Worm (Caenorhabditis elegans) whole organism, L1 larva: ENCODE data around the gene bca-1.
A peak's percentile ranks its signal among the peaks of the same experiment; 100 is the strongest.

Source experiments
- C04F5.9 ChIP-seq: sonication (generic microtip); optimal IDR thresholded peaks from 2 replicates; lab custom pipeline; 2016; ENCODE audit warnings: missing genetic modification characterization, missing compliant biosample characterization
- C16A3.4 ChIP-seq: fragments of 150-350 bp; optimal IDR thresholded peaks from 2 replicates; lab custom pipeline; 2014; ENCODE audit warnings: missing biosample characterization, missing genetic modification characterization
- F16B12.6 ChIP-seq: fragments of 150-350 bp; optimal IDR thresholded peaks from 2 replicates; lab custom pipeline; 2014; ENCODE audit warnings: missing biosample characterization, missing genetic modification characterization
- Y116A8C.19 ChIP-seq: sonication (generic microtip); optimal IDR thresholded peaks from 2 replicates; lab custom pipeline; 2016; ENCODE audit warnings: missing compliant biosample characterization, missing genetic modification characterization, borderline replicate concordance
- aha-1 ChIP-seq: fragments of 150-350 bp; optimal IDR thresholded peaks from 2 replicates; lab custom pipeline; 2014; ENCODE audit warnings: missing biosample characterization, missing genetic modification characterization
- ceh-63 ChIP-seq: fragments of 200-800 bp; sonication (Bioruptor generic); optimal IDR thresholded peaks from 2 replicates; lab custom pipeline; 2018; ENCODE audit warnings: mild to moderate bottlenecking, missing genetic modification characterization, missing compliant biosample characterization
- ceh-8 ChIP-seq: fragments of 200-800 bp; sonication (Bioruptor generic); optimal IDR thresholded peaks from 2 replicates; lab custom pipeline; 2018; ENCODE audit warnings: mild to moderate bottlenecking, missing genetic modification characterization, moderate library complexity, missing compliant biosample characterization
- ceh-88 ChIP-seq: fragments of 200-800 bp; sonication (Bioruptor generic); IDR thresholded peaks from 2 replicates; pipeline ENCODE4 v1.3.6; 2022; ENCODE audit warnings: missing genetic modification characterization, missing compliant biosample characterization
- ces-1 ChIP-seq: fragments of 150-350 bp; optimal IDR thresholded peaks from 2 replicates; lab custom pipeline; 2014; ENCODE audit warnings: missing biosample characterization, missing genetic modification reagents, missing genetic modification characterization
- dpl-1 ChIP-seq, 3 experiments: fragments of 150-350 bp in 2 of 3; sonication (generic microtip) in 1 of 3; optimal IDR thresholded peaks; 2 replicates each; lab custom pipeline; 2014 to 2017; ENCODE audit warnings: missing biosample characterization in 3 of 3, missing genetic modification characterization in 3 of 3, missing genetic modification reagents in 3 of 3
- efl-1 ChIP-seq, 4 experiments: fragments of 150-350 bp; optimal IDR thresholded peaks in 3 of 4; peaks in 1 of 4; 1 replicate in 1 of 4; 2 replicates in 3 of 4; lab custom pipeline; 2014; ENCODE audit warnings: missing biosample characterization in 2 of 4, missing genetic modification characterization in 2 of 4, missing genetic modification reagents in 2 of 4
- efl-3 ChIP-seq: fragments of 200-800 bp; sonication (Bioruptor generic); optimal IDR thresholded peaks from 2 replicates; lab custom pipeline; 2018; ENCODE audit warnings: mild to moderate bottlenecking, missing genetic modification characterization, missing compliant biosample characterization
- egl-13 ChIP-seq: sonication (generic microtip); optimal IDR thresholded peaks from 2 replicates; lab custom pipeline; 2016; ENCODE audit warnings: missing genotype, missing genetic modification reagents, missing genetic modification characterization, missing compliant biosample characterization
- elt-2 ChIP-seq: sonication (generic microtip); optimal IDR thresholded peaks from 2 replicates; lab custom pipeline; 2016; ENCODE audit warnings: missing genetic modification characterization, mild to moderate bottlenecking, inconsistent platforms, missing compliant biosample characterization, missing genetic modification reagents
- ets-5 ChIP-seq: fragments of 200-800 bp; sonication (Bioruptor generic); IDR thresholded peaks from 2 replicates; pipeline ENCODE4 v1.3.6; 2022; ENCODE audit warnings: missing genetic modification characterization, missing compliant biosample characterization
- fkh-4 ChIP-seq: sonication (generic microtip); optimal IDR thresholded peaks from 2 replicates; lab custom pipeline; 2016; ENCODE audit warnings: missing compliant biosample characterization, missing genetic modification characterization, borderline replicate concordance
- fkh-8 ChIP-seq: sonication (generic microtip); optimal IDR thresholded peaks from 2 replicates; lab custom pipeline; 2016; ENCODE audit warnings: mild to moderate bottlenecking, missing genetic modification characterization, missing compliant biosample characterization
- grh-1 ChIP-seq: fragments of 200-800 bp; sonication (Bioruptor generic); IDR thresholded peaks from 2 replicates; pipeline ENCODE4 v1.3.6; 2022; ENCODE audit warnings: missing genetic modification reagents, missing genetic modification characterization, missing compliant biosample characterization
- hlh-17 ChIP-seq: fragments of 200-800 bp; sonication (Bioruptor generic); optimal IDR thresholded peaks from 2 replicates; lab custom pipeline; 2018; ENCODE audit warnings: missing genetic modification characterization, mild to moderate bottlenecking, missing compliant biosample characterization, moderate library complexity, borderline replicate concordance
- hlh-4 ChIP-seq: sonication (generic microtip); optimal IDR thresholded peaks from 2 replicates; lab custom pipeline; 2016; ENCODE audit warnings: mild to moderate bottlenecking, missing genetic modification characterization, missing compliant biosample characterization
- hpl-2 ChIP-seq: fragments of 150-350 bp; optimal IDR thresholded peaks from 2 replicates; lab custom pipeline; 2014; ENCODE audit warnings: missing biosample characterization, missing genetic modification reagents, missing genetic modification characterization
- irx-1 ChIP-seq: sonication (generic microtip); optimal IDR thresholded peaks from 2 replicates; lab custom pipeline; 2016; ENCODE audit warnings: missing genetic modification characterization, missing compliant biosample characterization
- isw-1 ChIP-seq: fragments of 200-800 bp; sonication (Bioruptor generic); IDR thresholded peaks from 2 replicates; pipeline ENCODE4 v1.3.6; 2022; ENCODE audit warnings: missing genetic modification characterization, missing compliant biosample characterization
- lin-13 ChIP-seq: fragments of 150-350 bp; optimal IDR thresholded peaks from 2 replicates; lab custom pipeline; 2014; ENCODE audit warnings: missing biosample characterization, missing genetic modification reagents, missing genetic modification characterization
- lin-39 ChIP-seq: fragments of 150-350 bp; optimal IDR thresholded peaks from 2 replicates; lab custom pipeline; 2014; ENCODE audit warnings: missing biosample characterization, missing genetic modification reagents, missing genetic modification characterization
- mab-9 ChIP-seq: fragments of 200-800 bp; sonication (Bioruptor generic); IDR thresholded peaks from 2 replicates; pipeline ENCODE4 v1.3.6; 2022; ENCODE audit warnings: missing genetic modification reagents, missing genetic modification characterization, missing compliant biosample characterization
- mep-1 ChIP-seq: fragments of 150-350 bp; optimal IDR thresholded peaks from 2 replicates; lab custom pipeline; 2014; ENCODE audit warnings: missing biosample characterization, missing genetic modification characterization
- nhr-11 ChIP-seq: fragments of 150-350 bp; optimal IDR thresholded peaks from 2 replicates; lab custom pipeline; 2014; ENCODE audit warnings: missing biosample characterization, missing genetic modification characterization
- nhr-20 ChIP-seq: sonication (generic microtip); optimal IDR thresholded peaks from 2 replicates; lab custom pipeline; 2016; ENCODE audit warnings: mild to moderate bottlenecking, missing genetic modification characterization, missing compliant biosample characterization
- nhr-47 ChIP-seq: sonication (generic microtip); optimal IDR thresholded peaks from 2 replicates; lab custom pipeline; 2016; ENCODE audit warnings: mild to moderate bottlenecking, missing genetic modification characterization, moderate library complexity, missing compliant biosample characterization
- nhr-71 ChIP-seq: sonication (generic microtip); optimal IDR thresholded peaks from 2 replicates; lab custom pipeline; 2016; ENCODE audit warnings: mild to moderate bottlenecking, missing genetic modification characterization, moderate library complexity, missing compliant biosample characterization
- nhr-76 ChIP-seq: sonication (generic microtip); optimal IDR thresholded peaks from 2 replicates; lab custom pipeline; 2017; ENCODE audit warnings: missing biosample characterization, missing genetic modification characterization
- nhr-90 ChIP-seq: sonication (generic microtip); optimal IDR thresholded peaks from 2 replicates; lab custom pipeline; 2016; ENCODE audit warnings: mild to moderate bottlenecking, missing genetic modification characterization, missing compliant biosample characterization; ENCODE audit not compliant: poor library complexity
- pax-3 ChIP-seq: fragments of 200-800 bp; sonication (Bioruptor generic); optimal IDR thresholded peaks from 2 replicates; lab custom pipeline; 2018; ENCODE audit warnings: mild to moderate bottlenecking, missing genetic modification characterization, moderate library complexity, missing compliant biosample characterization
- pqm-1 ChIP-seq: sonication (generic microtip); optimal IDR thresholded peaks from 3 replicates; lab custom pipeline; 2017; ENCODE audit warnings: missing biosample characterization, missing genetic modification characterization
- rnt-1 ChIP-seq: sonication (generic microtip); optimal IDR thresholded peaks from 2 replicates; lab custom pipeline; 2016; ENCODE audit warnings: mild to moderate bottlenecking, missing genetic modification characterization, moderate library complexity, missing compliant biosample characterization
- snpc-4 ChIP-seq: fragments of 150-350 bp; optimal IDR thresholded peaks from 2 replicates; lab custom pipeline; 2014; ENCODE audit warnings: missing biosample characterization, missing genetic modification characterization
- sox-4 ChIP-seq: sonication (generic microtip); optimal IDR thresholded peaks from 2 replicates; lab custom pipeline; 2016; ENCODE audit warnings: missing genetic modification characterization, missing compliant biosample characterization
- sptf-1 ChIP-seq: fragments of 150-350 bp; optimal IDR thresholded peaks from 2 replicates; lab custom pipeline; 2014; ENCODE audit warnings: missing biosample characterization, missing genetic modification characterization
- swsn-7 ChIP-seq: sonication (generic microtip); optimal IDR thresholded peaks from 2 replicates; lab custom pipeline; 2016; ENCODE audit warnings: missing genetic modification characterization, missing compliant biosample characterization
- tlp-1 ChIP-seq: fragments of 150-350 bp; optimal IDR thresholded peaks from 2 replicates; lab custom pipeline; 2014; ENCODE audit warnings: missing biosample characterization, missing genetic modification characterization
- unc-130 ChIP-seq: fragments of 150-350 bp; optimal IDR thresholded peaks from 2 replicates; lab custom pipeline; 2017; ENCODE audit warnings: missing biosample characterization, missing genetic modification characterization, inconsistent platforms
- unc-86 ChIP-seq: sonication (generic microtip); optimal IDR thresholded peaks from 2 replicates; lab custom pipeline; 2016; ENCODE audit warnings: missing genetic modification characterization, missing compliant biosample characterization
- vab-15 ChIP-seq: sonication (generic microtip); optimal IDR thresholded peaks from 2 replicates; lab custom pipeline; 2017; ENCODE audit warnings: missing genotype, mild to moderate bottlenecking, missing genetic modification characterization, missing compliant biosample characterization
- xbp-1 ChIP-seq: sonication (generic microtip); optimal IDR thresholded peaks from 2 replicates; lab custom pipeline; 2016; ENCODE audit warnings: missing genetic modification characterization, missing compliant biosample characterization
- zag-1 ChIP-seq: fragments of 150-350 bp; optimal IDR thresholded peaks from 2 replicates; lab custom pipeline; 2014; ENCODE audit warnings: missing biosample characterization, missing genetic modification characterization

Gene bca-1

ce11 chrX:6253160-6253559 is 48.6 kb upstream of the bca-1 start:
- TF ChIP-seq egl-13 (tag; lab: Kevin White, UChicago) (no peak), efl-1 (optimal IDR thresholded peaks at IDR 0.05; lab: Kevin White, UChicago) (no peak), efl-1 (GFP tag; optimal IDR thresholded peaks at IDR 0.05 in 1 of 2; lab: Kevin White, UChicago) (peak in 1 of 2 experiments; percentile 50), rnt-1 (peak; percentile 16), ceh-88 (GFP tag; lab: Robert Waterston, UW) (peak; percentile 17)
- TF ChIP-seq, all 84 proteins: peak for 3

ce11 chrX:6252752-6253151 is 48.2 kb upstream of the bca-1 start:
- TF ChIP-seq elt-2 (tag; lab: Kevin White, UChicago) (no peak), dpl-1 (GFP tag; optimal IDR thresholded peaks at IDR 0.05; lab: Kevin White, UChicago) (no peak), nhr-11 (no peak), unc-130 (no peak), hlh-4 (no peak), swsn-7 (tag; lab: Kevin White, UChicago) (peak; percentile 3), nhr-20 (peak; percentile 11), aha-1 (no peak), xbp-1 (tag; lab: Kevin White, UChicago) (no peak), pqm-1 (tag; lab: Kevin White, UChicago) (no peak), egl-13 (tag; lab: Kevin White, UChicago) (no peak), rnt-1 (peak; percentile 9)

- no peak for TF ChIP-seq ceh-63 (GFP tag; lab: Kevin White, UChicago)
- TF ChIP-seq fkh-4 (tag; lab: Kevin White, UChicago), result no peak
- TF ChIP-seq sptf-1, result no peak
- no peak for TF ChIP-seq hpl-2 (GFP tag; lab: Kevin White, UChicago)
- peak; percentile 14 for TF ChIP-seq unc-130
- no peak for TF ChIP-seq pax-3 (tag; lab: Kevin White, UChicago)
- TF ChIP-seq hlh-17 (GFP tag; lab: Kevin White, UChicago), result no peak
- TF ChIP-seq F16B12.6 (tag; lab: Kevin White, UChicago), result no peak
- peak; percentile 64 for TF ChIP-seq elt-2 (tag; lab: Kevin White, UChicago)
- TF ChIP-seq C04F5.9 (tag; lab: Kevin White, UChicago), result no peak
- peak; percentile 38 for TF ChIP-seq unc-86
- TF ChIP-seq grh-1 (GFP tag; lab: Robert Waterston, UW), result 0 out of 2 replicates have a peak, but pooled peaks have one; percentile 40
- TF ChIP-seq snpc-4 (tag; lab: Kevin White, UChicago), result no peak
- TF ChIP-seq rnt-1, result peak; percentile 68
- peak; percentile 33 for TF ChIP-seq nhr-20
- TF ChIP-seq pqm-1 (tag; lab: Kevin White, UChicago), result no peak
- TF ChIP-seq nhr-71, result peak; percentile 76
- no peak for TF ChIP-seq tlp-1
- TF ChIP-seq hlh-4, result no peak
- no peak for TF ChIP-seq vab-15 (tag; lab: Kevin White, UChicago)
- peak; percentile 29; the same call in 1 of the 2 replicates for TF ChIP-seq mab-9 (GFP tag; lab: Robert Waterston, UW)
- TF ChIP-seq C16A3.4, result no peak
- peak; percentile 78 for TF ChIP-seq nhr-47 (tag; lab: Kevin White, UChicago)
- TF ChIP-seq lin-39, result no peak
- no peak for TF ChIP-seq ces-1 (GFP tag; lab: Kevin White, UChicago)
- no peak for TF ChIP-seq Y116A8C.19
- peak; percentile 65 for TF ChIP-seq irx-1 (tag; lab: Kevin White, UChicago)
- TF ChIP-seq ets-5 (GFP tag; lab: Robert Waterston, UW), result no peak
- no peak for TF ChIP-seq lin-13
- TF ChIP-seq nhr-90 (tag; lab: Kevin White, UChicago), result peak; percentile 74
- TF ChIP-seq zag-1 (tag; lab: Kevin White, UChicago), result no peak
- no peak for TF ChIP-seq nhr-76
- TF ChIP-seq ceh-8, result peak; percentile 14
- no peak for TF ChIP-seq isw-1 (GFP tag; lab: Robert Waterston, UW)
- TF ChIP-seq fkh-8, result peak; percentile 52
- TF ChIP-seq ceh-88 (GFP tag; lab: Robert Waterston, UW), result peak; percentile 64
- peak; percentile 49 for TF ChIP-seq swsn-7 (tag; lab: Kevin White, UChicago)
- no peak for TF ChIP-seq efl-3
- no peak for TF ChIP-seq sox-4
- no peak for TF ChIP-seq mep-1 (tag; lab: Kevin White, UChicago)
Observed at ce11 chrX:6251947-6252617, 47.5 kb upstream of the bca-1 start.
